Fruit fly (Drosophila melanogaster) whole organism, embryonic: Measurements from ENCODE around the gene CG6688.

Experiments used
- B-H1 ChIP-seq: fragments of 200-800 bp; sonication (Bioruptor generic); IDR thresholded peaks from 3 replicates; pipeline ENCODE4 v1.3.6; 2022; ENCODE audit warnings: missing biosample characterization, missing genetic modification characterization
- Bgb ChIP-seq: fragments of 200-800 bp; sonication (Bioruptor generic); IDR thresholded peaks from 2 replicates; pipeline ENCODE4 v1.3.6; 2022; ENCODE audit warnings: missing biosample characterization, missing genetic modification characterization; ENCODE audit not compliant: partially characterized antibody
- Bteb2 ChIP-seq: fragments of 200-800 bp; sonication (Bioruptor generic); optimal IDR thresholded peaks from 2 replicates; lab custom pipeline; 2016; ENCODE audit warnings: missing biosample characterization, missing genetic modification characterization
- CG1024 ChIP-seq: fragments of 200-800 bp; sonication (Bioruptor generic); IDR thresholded peaks from 2 replicates; pipeline ENCODE4 v1.3.6; 2022; ENCODE audit warnings: missing biosample characterization, missing genetic modification characterization
- CG10274 ChIP-seq: fragments of 200-800 bp; sonication (Bioruptor generic); optimal IDR thresholded peaks from 3 replicates; lab custom pipeline; 2017; ENCODE audit warnings: missing biosample characterization, mild to moderate bottlenecking, missing genetic modification characterization
- CG10366 ChIP-seq: fragments of 200-800 bp; sonication (Bioruptor generic); IDR thresholded peaks from 2 replicates; pipeline ENCODE4 v1.3.6; 2022; ENCODE audit warnings: missing biosample characterization, missing genetic modification characterization
- CG12071 ChIP-seq: fragments of 200-800 bp; sonication (Bioruptor generic); optimal IDR thresholded peaks from 3 replicates; lab custom pipeline; 2018; ENCODE audit warnings: missing biosample characterization, mild to moderate bottlenecking, missing genetic modification characterization
- CG12219 ChIP-seq: fragments of 200-800 bp; sonication (Bioruptor generic); optimal IDR thresholded peaks from 3 replicates; lab custom pipeline; 2018; ENCODE audit warnings: missing biosample characterization, mild to moderate bottlenecking, missing genetic modification characterization
- CG13123 ChIP-seq: fragments of 200-800 bp; sonication (Bioruptor generic); optimal IDR thresholded peaks from 2 replicates; lab custom pipeline; 2016; ENCODE audit warnings: missing biosample characterization, missing genetic modification characterization
- CG15479 ChIP-seq: fragments of 200-800 bp; sonication (Bioruptor generic); optimal IDR thresholded peaks from 3 replicates; lab custom pipeline; 2019; ENCODE audit warnings: missing biosample characterization, mild to moderate bottlenecking, missing genetic modification characterization, moderate library complexity
- CG15601 ChIP-seq: fragments of 200-800 bp; sonication (Bioruptor generic); optimal IDR thresholded peaks from 3 replicates; lab custom pipeline; 2019; ENCODE audit warnings: missing biosample characterization, mild to moderate bottlenecking, missing genetic modification characterization, moderate library complexity
- CG17359 ChIP-seq: fragments of 200-800 bp; sonication (Bioruptor generic); optimal IDR thresholded peaks from 3 replicates; lab custom pipeline; 2018; ENCODE audit warnings: missing biosample characterization, mild to moderate bottlenecking, missing genetic modification characterization, moderate library complexity
- CG2678 ChIP-seq: fragments of 200-800 bp; sonication (Bioruptor generic); optimal IDR thresholded peaks from 3 replicates; lab custom pipeline; 2019; ENCODE audit warnings: missing biosample characterization, mild to moderate bottlenecking, missing genetic modification characterization, moderate library complexity
- CG31388 ChIP-seq: fragments of 200-800 bp; sonication (Bioruptor generic); optimal IDR thresholded peaks from 2 replicates; lab custom pipeline; 2016; ENCODE audit warnings: missing biosample characterization, missing genetic modification characterization
- CG4360 ChIP-seq: fragments of 200-800 bp; sonication (Bioruptor generic); IDR thresholded peaks from 2 replicates; pipeline ENCODE4 v1.3.6; 2022; ENCODE audit warnings: missing biosample characterization, missing genetic modification characterization
- CG4854 ChIP-seq: fragments of 200-800 bp; sonication (Bioruptor generic); optimal IDR thresholded peaks from 2 replicates; lab custom pipeline; 2016; ENCODE audit warnings: missing biosample characterization, missing genetic modification characterization, inconsistent platforms
- CG6254 ChIP-seq: fragments of 200-800 bp; sonication (Bioruptor generic); optimal IDR thresholded peaks from 3 replicates; lab custom pipeline; 2017; ENCODE audit warnings: mild to moderate bottlenecking, missing biosample characterization, missing genetic modification reagents, missing genetic modification characterization
- CG6683 ChIP-seq: fragments of 200-800 bp; sonication (Bioruptor generic); optimal IDR thresholded peaks from 2 replicates; lab custom pipeline; 2017; ENCODE audit warnings: missing biosample characterization, mild to moderate bottlenecking, missing genetic modification characterization, missing genetic modification reagents
- CG8290 ChIP-seq, 3 experiments: fragments of 200-800 bp; sonication (Bioruptor generic); optimal IDR thresholded peaks; 2 replicates each; lab custom pipeline; 2016 to 2019; ENCODE audit warnings: missing biosample characterization in 3 of 3, missing genetic modification characterization in 3 of 3, mild to moderate bottlenecking in 2 of 3, moderate library complexity in 1 of 3
- CG8359 ChIP-seq: fragments of 200-800 bp; sonication (Bioruptor generic); optimal IDR thresholded peaks from 2 replicates; lab custom pipeline; 2017; ENCODE audit warnings: missing biosample characterization, mild to moderate bottlenecking, missing genetic modification characterization, borderline replicate concordance
- CG9817 ChIP-seq: fragments of 200-800 bp; sonication (Bioruptor generic); optimal IDR thresholded peaks from 2 replicates; lab custom pipeline; 2018; ENCODE audit warnings: missing biosample characterization, mild to moderate bottlenecking, missing genetic modification characterization, moderate library complexity
- CoRest ChIP-seq: fragments of 200-800 bp; sonication (Bioruptor generic); optimal IDR thresholded peaks from 3 replicates; lab custom pipeline; 2018; ENCODE audit warnings: missing biosample characterization, mild to moderate bottlenecking, missing genetic modification characterization, moderate library complexity
- Deaf1 ChIP-seq: fragments of 200-800 bp; optimal IDR thresholded peaks from 3 replicates; lab custom pipeline; 2019; ENCODE audit warnings: missing biosample characterization, mild to moderate bottlenecking, missing genetic modification characterization, moderate library complexity
- Ets97D ChIP-seq: fragments of 200-800 bp; sonication (Bioruptor generic); optimal IDR thresholded peaks from 3 replicates; lab custom pipeline; 2016; ENCODE audit warnings: missing biosample characterization, missing genetic modification characterization
- HLH4C ChIP-seq: fragments of 200-800 bp; sonication (Bioruptor generic); IDR thresholded peaks from 3 replicates; pipeline ENCODE4 v1.3.6; 2022; ENCODE audit warnings: missing biosample characterization, missing genetic modification characterization; ENCODE audit not compliant: partially characterized antibody
- Lim3 ChIP-seq: fragments of 200-800 bp; sonication (Bioruptor generic); IDR thresholded peaks from 2 replicates; pipeline ENCODE4 v1.3.6; 2022; ENCODE audit warnings: missing biosample characterization, missing genetic modification characterization
- NC2β ChIP-seq: fragments of 200-800 bp; sonication (Bioruptor generic); optimal IDR thresholded peaks from 2 replicates; lab custom pipeline; 2016; ENCODE audit warnings: missing biosample characterization, missing genetic modification characterization
- Oli ChIP-seq: fragments of 200-800 bp; sonication (Bioruptor generic); optimal IDR thresholded peaks from 2 replicates; lab custom pipeline; 2018; ENCODE audit warnings: missing biosample characterization, mild to moderate bottlenecking, missing genetic modification characterization, moderate library complexity
- Opbp ChIP-seq: fragments of 200-800 bp; sonication (Bioruptor generic); IDR thresholded peaks from 3 replicates; pipeline ENCODE4 v1.3.6; 2022; ENCODE audit warnings: missing biosample characterization, missing genetic modification characterization; ENCODE audit not compliant: partially characterized antibody
- Pdp1 ChIP-seq, 2 experiments: fragments of 200-800 bp; sonication (Bioruptor generic); optimal IDR thresholded peaks; 3 replicates each; lab custom pipeline; 2016; ENCODE audit warnings: missing biosample characterization in 2 of 2, missing genetic modification characterization in 2 of 2, mild to moderate bottlenecking in 1 of 2, moderate library complexity in 1 of 2
- Scr ChIP-seq: fragments of 200-800 bp; sonication (Bioruptor generic); IDR thresholded peaks from 2 replicates; pipeline ENCODE4 v1.3.6; 2022; ENCODE audit warnings: missing biosample characterization, missing genetic modification characterization; ENCODE audit not compliant: partially characterized antibody
- Xrp1 ChIP-seq: fragments of 200-800 bp; sonication (Bioruptor generic); IDR thresholded peaks from 2 replicates; pipeline ENCODE4 v1.3.6; 2022; ENCODE audit warnings: missing biosample characterization, missing genetic modification characterization
- cwo ChIP-seq: fragments of 200-800 bp; sonication (Bioruptor generic); optimal IDR thresholded peaks from 3 replicates; lab custom pipeline; 2017; ENCODE audit warnings: missing biosample characterization, missing genetic modification characterization, mild to moderate bottlenecking, moderate library complexity, missing genetic modification reagents
- disco-r ChIP-seq: fragments of 200-800 bp; sonication (Bioruptor generic); optimal IDR thresholded peaks from 2 replicates; lab custom pipeline; 2016; ENCODE audit warnings: missing biosample characterization, missing genetic modification characterization
- exex ChIP-seq: fragments of 200-800 bp; sonication (Bioruptor generic); optimal IDR thresholded peaks from 4 replicates; lab custom pipeline; 2018; ENCODE audit warnings: missing biosample characterization, mild to moderate bottlenecking, missing genetic modification characterization, moderate library complexity
- gem ChIP-seq: fragments of 200-800 bp; sonication (Bioruptor generic); optimal IDR thresholded peaks from 2 replicates; lab custom pipeline; 2019; ENCODE audit warnings: missing biosample characterization, mild to moderate bottlenecking, missing genetic modification characterization, moderate library complexity
- gfzf ChIP-seq: fragments of 200-800 bp; sonication (Bioruptor generic); optimal IDR thresholded peaks from 2 replicates; lab custom pipeline; 2016; ENCODE audit warnings: missing biosample characterization, mild to moderate bottlenecking, missing genetic modification characterization, moderate library complexity
- grau ChIP-seq: fragments of 200-800 bp; optimal IDR thresholded peaks from 3 replicates; lab custom pipeline; 2019; ENCODE audit warnings: missing biosample characterization, mild to moderate bottlenecking, missing genetic modification characterization, moderate library complexity
- nau ChIP-seq: fragments of 200-800 bp; sonication (Bioruptor generic); optimal IDR thresholded peaks from 3 replicates; lab custom pipeline; 2017; ENCODE audit warnings: missing biosample characterization, mild to moderate bottlenecking, missing genetic modification characterization, missing genetic modification reagents
- otp ChIP-seq: fragments of 200-800 bp; sonication (Bioruptor generic); IDR thresholded peaks from 3 replicates; pipeline ENCODE4, ENCODE4 v1.3.6; 2022; ENCODE audit warnings: missing biosample characterization, missing genetic modification characterization
- pan ChIP-seq, 4 experiments: fragments of >200 bp in 3 of 4; fragments of 200-800 bp in 1 of 4; sonication (Bioruptor generic) in 1 of 4; optimal IDR thresholded peaks in 3 of 4; IDR thresholded peaks in 1 of 4; 2 replicates each; pipeline versions ENCODE4 v1.3.6 to Lab custom; 2017 to 2022; ENCODE audit warnings: missing biosample characterization in 2 of 4, missing genetic modification characterization in 2 of 4, mixed read lengths in 1 of 4
- phol ChIP-seq: fragments of 200-800 bp; sonication (Bioruptor generic); optimal IDR thresholded peaks from 3 replicates; lab custom pipeline; 2018; ENCODE audit warnings: missing biosample characterization, mild to moderate bottlenecking, missing genetic modification characterization, moderate library complexity
- slp2 ChIP-seq: fragments of 200-800 bp; sonication (Bioruptor generic); optimal IDR thresholded peaks from 2 replicates; lab custom pipeline; 2016; ENCODE audit warnings: missing biosample characterization, missing genetic modification characterization
- tio ChIP-seq: fragments of 200-800 bp; sonication (Bioruptor generic); optimal IDR thresholded peaks from 2 replicates; lab custom pipeline; 2017; ENCODE audit warnings: missing biosample characterization, missing genetic modification characterization, inconsistent platforms
- tll ChIP-seq, 2 experiments: fragments of 200-800 bp in 1 of 2; fragments of >200 bp in 1 of 2; sonication (Bioruptor generic) in 1 of 2; optimal IDR thresholded peaks; 2 replicates each; lab custom pipeline; 2017 to 2019; ENCODE audit warnings: missing biosample characterization in 2 of 2, missing genetic modification characterization in 2 of 2, mild to moderate bottlenecking in 1 of 2, moderate library complexity in 1 of 2
- tna ChIP-seq: fragments of 200-800 bp; sonication (Bioruptor generic); IDR thresholded peaks from 2 replicates; pipeline ENCODE4 v1.3.6; 2022; ENCODE audit warnings: missing biosample characterization, missing genetic modification characterization; ENCODE audit not compliant: partially characterized antibody
- z ChIP-seq: fragments of 200-800 bp; sonication (Bioruptor generic); IDR thresholded peaks from 3 replicates; pipeline ENCODE4 v1.3.6; 2022; ENCODE audit warnings: missing biosample characterization, missing genetic modification characterization

CG6688 gene

DNA sequence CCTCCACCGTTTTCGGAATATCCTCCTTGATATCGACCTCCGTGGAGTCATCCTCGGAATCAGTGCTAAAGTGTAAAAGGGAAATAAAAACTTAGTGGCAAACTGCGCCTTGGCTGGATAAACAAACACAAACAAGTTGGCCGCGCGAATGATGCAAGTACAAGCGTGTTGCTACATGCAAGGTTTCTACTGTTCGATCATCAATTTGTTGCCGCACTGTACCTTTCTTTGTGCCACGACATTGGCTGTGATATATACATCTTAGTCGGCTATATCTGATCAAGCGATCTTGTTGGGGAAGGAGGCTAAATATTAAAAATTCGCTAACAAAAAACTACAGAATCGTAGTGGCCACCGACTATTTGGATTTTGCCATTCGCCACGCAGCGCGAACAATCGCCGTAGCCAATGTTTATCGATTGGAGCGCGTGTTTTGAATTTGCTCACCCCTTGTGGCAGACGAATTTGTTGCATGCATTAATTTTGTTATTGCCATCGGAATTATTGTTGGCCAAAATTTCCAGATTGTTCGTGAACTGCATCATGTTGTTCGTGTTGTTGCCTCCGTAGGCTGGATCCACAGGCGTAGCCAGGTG is 41.0 kb downstream of the CG6688 start (continued):
- TF ChIP-seq CG17359 (tag; lab: Kevin White, UChicago): no peak
- TF ChIP-seq NC2β (GFP tag; lab: Kevin White, UChicago): no peak
- no peak for TF ChIP-seq slp2
- no peak for TF ChIP-seq CG8290 (GFP tag; optimal IDR thresholded peaks at IDR 0.05; lab: Kevin White, UChicago)
- no peak for TF ChIP-seq CG8290 (tag; optimal IDR thresholded peaks at IDR 0.05; lab: Kevin White, UChicago)
- TF ChIP-seq gfzf (GFP tag; lab: Kevin White, UChicago): no peak
- TF ChIP-seq nau: no peak
- peak in 1 of 2 experiments; percentile 39 for TF ChIP-seq Pdp1 (GFP tag; optimal IDR thresholded peaks at IDR 0.05; lab: Kevin White, UChicago)
- no peak for TF ChIP-seq CG4854 (GFP tag; lab: Kevin White, UChicago)
- no peak for TF ChIP-seq B-H1 (GFP tag; lab: Robert Waterston, UW)
- no peak for TF ChIP-seq disco-r (GFP tag; lab: Kevin White, UChicago)
- no peak for TF ChIP-seq Ets97D (GFP tag; lab: Kevin White, UChicago)
- no peak for TF ChIP-seq CG8359 (GFP tag; lab: Kevin White, UChicago)
- no peak for TF ChIP-seq Bteb2
- TF ChIP-seq CG9817 (tag; lab: Kevin White, UChicago): no peak
- TF ChIP-seq z (GFP tag; lab: Robert Waterston, UW): no peak
- TF ChIP-seq CG15601 (tag; lab: Kevin White, UChicago): no peak
- TF ChIP-seq CG12071: no peak
- TF ChIP-seq CG6254 (GFP tag; lab: Kevin White, UChicago): no peak
- TF ChIP-seq CG13123: no peak
- no peak for TF ChIP-seq CG1024
- TF ChIP-seq tio: no peak
- no peak for TF ChIP-seq grau (tag; lab: Kevin White, UChicago)
- TF ChIP-seq Oli (tag; lab: Kevin White, UChicago): no peak
- no peak for TF ChIP-seq tll (GFP tag; optimal IDR thresholded peaks at IDR 0.05; lab: Kevin White, UChicago)
- no peak for TF ChIP-seq CG4360 (GFP tag; lab: Robert Waterston, UW)
- no peak for TF ChIP-seq Deaf1 (tag; lab: Kevin White, UChicago)
- TF ChIP-seq phol (tag; lab: Kevin White, UChicago): no peak
- no peak for TF ChIP-seq CG31388
- no peak for TF ChIP-seq CoRest (tag; lab: Kevin White, UChicago)
- peak; percentile 32; the same call in 1 of the 2 replicates for TF ChIP-seq Scr
- no peak for TF ChIP-seq otp (GFP tag; lab: Robert Waterston, UW)
- TF ChIP-seq Lim3: no peak
- 0 out of 3 replicates have a peak, but pooled peaks have one; percentile 7 for TF ChIP-seq HLH4C (GFP tag; lab: Robert Waterston, UW)
- TF ChIP-seq CG10274 (GFP tag; lab: Kevin White, UChicago): no peak
- no peak for TF ChIP-seq Xrp1 (GFP tag; lab: Robert Waterston, UW)
- TF ChIP-seq CG6683 (GFP tag; lab: Kevin White, UChicago): no peak
- no peak for TF ChIP-seq CG2678
- TF ChIP-seq tna (GFP tag; lab: Robert Waterston, UW): no peak
- no peak for TF ChIP-seq gem (tag; lab: Kevin White, UChicago)
- no peak for TF ChIP-seq CG10366 (GFP tag; lab: Robert Waterston, UW)
- TF ChIP-seq pan (optimal IDR thresholded peaks at IDR 0.05; lab: Kevin White, UChicago): no peak
- TF ChIP-seq pan (GFP tag; optimal IDR thresholded peaks at IDR 0.05 in 1 of 2, IDR thresholded peaks at IDR 0.05 in 1 of 2): no peak
- TF ChIP-seq Opbp (GFP tag; lab: Robert Waterston, UW): peak; percentile 56; the same call in 2 of the 3 replicates
- no peak for TF ChIP-seq exex (tag; lab: Kevin White, UChicago)
- no peak for TF ChIP-seq CG15479
- peak; percentile 60 for TF ChIP-seq Bgb
- no peak for TF ChIP-seq cwo
- no peak for TF ChIP-seq CG12219 (GFP tag; lab: Kevin White, UChicago)
